Worm (Caenorhabditis elegans): Measurements from ENCODE around the gene C09E10.3.

Gene C09E10.3

DNA sequence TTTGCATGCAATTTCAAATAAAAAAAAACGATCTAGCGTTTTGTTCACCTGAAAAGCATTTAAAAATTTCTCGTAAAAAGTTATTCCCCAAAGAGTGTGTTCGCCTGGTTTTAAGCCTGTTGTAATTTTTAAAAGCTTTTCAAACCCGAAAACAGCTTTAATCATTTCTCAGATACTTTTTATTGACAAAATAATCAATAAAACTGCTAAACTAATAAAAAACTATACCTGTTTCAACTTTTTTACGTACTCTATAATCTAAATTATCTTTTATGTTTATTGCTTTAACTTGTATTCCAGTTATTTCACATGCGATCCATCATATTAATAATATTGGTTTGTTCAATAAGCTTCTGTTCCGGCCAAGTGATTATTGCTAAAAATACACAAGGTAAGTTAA lies 12.9 kb upstream of the C09E10.3 start, which contains the start of gene cutl-21:
Gene cutl-21, plus strand, starts transcription at position 301 of the 400 bp plus-strand sequence.
- TF ChIP-seq C04F5.9 (tag; optimal IDR thresholded peaks at IDR 0.05) (no peak), C34B4.2 (tag; optimal IDR thresholded peaks at IDR 0.05) (no peak), rnt-1 (tag; optimal IDR thresholded peaks at IDR 0.05) (no peak)

DNA sequence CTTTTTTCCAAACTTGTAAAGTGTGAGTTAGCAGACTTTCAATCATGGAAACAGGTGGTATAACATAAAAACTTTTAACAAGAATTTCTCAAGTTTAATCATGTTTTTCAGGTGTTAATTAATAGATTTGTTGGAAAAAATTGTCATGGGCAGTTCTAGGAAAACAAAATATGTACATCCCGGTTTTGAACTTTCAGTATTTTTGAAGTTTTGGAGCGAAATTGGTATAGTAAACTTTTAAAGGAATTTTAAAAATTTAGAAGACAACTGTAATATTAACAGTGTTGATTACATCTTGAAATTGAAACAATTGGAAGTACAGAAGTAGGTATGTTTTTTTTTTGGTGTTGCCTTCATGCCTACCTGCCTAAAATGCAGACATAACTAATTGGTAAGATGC lies 3.5 kb upstream of the C09E10.3 start:
- TF ChIP-seq ceh-63 (GFP tag; optimal IDR thresholded peaks at IDR 0.05) (no peak), hlh-4 (tag; optimal IDR thresholded peaks at IDR 0.05) (peak; percentile 68), nhr-71 (tag; optimal IDR thresholded peaks at IDR 0.05) (peak; percentile 33), nhr-20 (tag; optimal IDR thresholded peaks at IDR 0.05) (no peak), blmp-1 (tag; optimal IDR thresholded peaks at IDR 0.05) (no peak), nhr-47 (tag; optimal IDR thresholded peaks at IDR 0.05) (peak; percentile 1), sptf-1 (tag; optimal IDR thresholded peaks at IDR 0.05) (no peak), fos-1 (tag; optimal IDR thresholded peaks at IDR 0.05) (no peak), tbx-2 (tag; optimal IDR thresholded peaks at IDR 0.05) (no peak)

- TF ChIP-seq isw-1 (GFP tag; IDR thresholded peaks at IDR 0.05) (peak; percentile 41), snpc-4 (tag; optimal IDR thresholded peaks at IDR 0.05) (peak; percentile 6), C16A3.4 (tag; optimal IDR thresholded peaks at IDR 0.05) (peak; percentile 7), hlh-4 (tag; optimal IDR thresholded peaks at IDR 0.05) (no peak), lin-35 (GFP tag; optimal IDR thresholded peaks at IDR 0.05) (peak in 1 of 2 experiments; percentile 24), swsn-7 (tag; optimal IDR thresholded peaks at IDR 0.05) (peak; percentile 76), elt-3 (tag; optimal IDR thresholded peaks at IDR 0.05) (no peak), unc-30 (tag; optimal IDR thresholded peaks at IDR 0.05) (no peak), nhr-20 (tag; optimal IDR thresholded peaks at IDR 0.05) (peak; percentile 3), mab-9 (GFP tag; IDR thresholded peaks at IDR 0.05) (peak; percentile 26; the same call in 1 of the 2 replicates), xbp-1 (tag; optimal IDR thresholded peaks at IDR 0.05) (peak; percentile 19), rnt-1 (tag; optimal IDR thresholded peaks at IDR 0.05) (peak; percentile 26), ztf-4 (tag; optimal IDR thresholded peaks at IDR 0.05) (peak; percentile 7), unc-86 (tag; optimal IDR thresholded peaks at IDR 0.05) (peak; percentile 89), alr-1 (tag; optimal IDR thresholded peaks at IDR 0.05; ENCODE audit: borderline replicate concordance) (no peak), lsy-2 (tag; optimal IDR thresholded peaks at IDR 0.05) (peak; percentile 38 to 40), efl-1 (optimal IDR thresholded peaks at IDR 0.05) (peak; percentile 5 to 29), efl-1 (GFP tag; optimal IDR thresholded peaks at IDR 0.05 in 1 of 2) (peak in 1 of 2 experiments; percentile 79), sox-4 (tag; optimal IDR thresholded peaks at IDR 0.05) (peak; percentile 70), jun-1 (tag; optimal IDR thresholded peaks at IDR 0.05) (peak; percentile 40), nhr-77 (tag; optimal IDR thresholded peaks at IDR 0.05) (no peak), lin-15B (tag; optimal IDR thresholded peaks at IDR 0.05) (no peak), snu-23 (GFP tag; optimal IDR thresholded peaks at IDR 0.05) (peak; percentile 71), dsc-1 (tag; optimal IDR thresholded peaks at IDR 0.05) (peak; percentile 78), mep-1 (tag; optimal IDR thresholded peaks at IDR 0.05) (peak; percentile 44), Y116A8C.19 (tag; optimal IDR thresholded peaks at IDR 0.05; ENCODE audit: borderline replicate concordance) (no peak), unc-130 (tag; optimal IDR thresholded peaks at IDR 0.05) (no peak), ceh-88 (GFP tag; IDR thresholded peaks at IDR 0.05) (peak; percentile 47; the same call in 1 of the 2 replicates), tbx-2 (tag; optimal IDR thresholded peaks at IDR 0.05) (peak; percentile 76), ceh-82 (tag; optimal IDR thresholded peaks at IDR 0.05) (peak; percentile 57 to 71 (median 63)), hlh-17 (GFP tag; optimal IDR thresholded peaks at IDR 0.05; ENCODE audit: borderline replicate concordance) (no peak), nhr-47 (tag; optimal IDR thresholded peaks at IDR 0.05) (peak; percentile 81), fkh-10 (GFP tag; optimal IDR thresholded peaks at IDR 0.05) (peak; percentile 64), skn-1 (tag; optimal IDR thresholded peaks at IDR 0.05) (peak; percentile 19), egl-13 (tag; optimal IDR thresholded peaks at IDR 0.05) (peak; percentile 88), nhr-19 (GFP tag; conservative IDR thresholded peaks at IDR 0.05) (peak; percentile 33), dpl-1 (GFP tag; optimal IDR thresholded peaks at IDR 0.05) (peak in 1 of 3 experiments; percentile 13), ztf-11 (tag; optimal IDR thresholded peaks at IDR 0.05) (peak in 1 of 2 experiments; percentile 63), lin-14 (GFP tag; optimal IDR thresholded peaks at IDR 0.05) (peak; percentile 93), irx-1 (tag; optimal IDR thresholded peaks at IDR 0.05) (peak; percentile 23)
Observed at ce11 chrX:992650-993403, 1.7 kb upstream of the C09E10.3 start.
